Worm (Caenorhabditis elegans) whole organism, early embryonic: Measurements from ENCODE around the gene act-1.

Source experiments
- F13C5.2 ChIP-seq: sonication (generic microtip); optimal IDR thresholded peaks from 2 replicates; lab custom pipeline; 2017; ENCODE audit warnings: mild to moderate bottlenecking, missing genetic modification characterization, inconsistent platforms, missing compliant biosample characterization
- tbx-11 ChIP-seq: fragments of 200-800 bp; sonication (Bioruptor generic); IDR thresholded peaks from 2 replicates; pipeline ENCODE4 v1.3.6; 2022; ENCODE audit warnings: missing genetic modification characterization, missing compliant biosample characterization

ce11 chrV:11083691-11084090 lies 2.8 kb downstream of the act-1 start:
- TF ChIP-seq F13C5.2 (tag; lab: Kevin White, UChicago) = peak; percentile 35
- no peak for TF ChIP-seq tbx-11 (GFP tag; lab: Robert Waterston, UW)
